Fruit fly (Drosophila melanogaster) whole organism, prepupa: ENCODE data around the gene Etl1.

Source experiments
- Blimp-1 ChIP-seq: fragments of 200-800 bp; sonication (Bioruptor generic); optimal IDR thresholded peaks from 3 replicates; lab custom pipeline; 2017; ENCODE audit warnings: missing biosample characterization, missing genetic modification characterization, mild to moderate bottlenecking, moderate library complexity, missing genetic modification reagents
- CG11294 ChIP-seq: fragments of 200-800 bp; sonication (Bioruptor generic); IDR thresholded peaks from 2 replicates; pipeline ENCODE4 v1.3.6; 2022; ENCODE audit warnings: missing biosample characterization, missing genetic modification characterization
- CG11762 ChIP-seq: fragments of 200-800 bp; sonication (Bioruptor generic); optimal IDR thresholded peaks from 3 replicates; lab custom pipeline; 2016; ENCODE audit warnings: missing biosample characterization, missing genetic modification characterization; ENCODE audit not compliant: insufficient read depth
- CG15336 ChIP-seq: fragments of 200-800 bp; sonication (Bioruptor generic); IDR thresholded peaks from 2 replicates; pipeline ENCODE4 v1.3.6; 2022; ENCODE audit warnings: missing biosample characterization, missing genetic modification characterization
- CG1621 ChIP-seq: fragments of 200-800 bp; sonication (Bioruptor generic); optimal IDR thresholded peaks from 3 replicates; lab custom pipeline; 2018; ENCODE audit warnings: missing biosample characterization, mild to moderate bottlenecking, missing genetic modification characterization
- CG16779 ChIP-seq: fragments of 200-800 bp; sonication (Bioruptor generic); optimal IDR thresholded peaks from 3 replicates; lab custom pipeline; 2017; ENCODE audit warnings: missing biosample characterization, mild to moderate bottlenecking, missing genetic modification characterization
- CG3032 ChIP-seq: fragments of 200-800 bp; optimal IDR thresholded peaks from 2 replicates; lab custom pipeline; 2019; ENCODE audit warnings: missing biosample characterization, mild to moderate bottlenecking, missing genetic modification characterization, moderate library complexity
- CG31627 ChIP-seq: fragments of 200-800 bp; sonication (Bioruptor generic); optimal IDR thresholded peaks from 3 replicates; lab custom pipeline; 2016; ENCODE audit warnings: missing biosample characterization, missing genetic modification characterization
- CG32006 ChIP-seq: fragments of 200-800 bp; sonication (Bioruptor generic); optimal IDR thresholded peaks from 3 replicates; lab custom pipeline; 2017; ENCODE audit warnings: missing biosample characterization, mild to moderate bottlenecking, missing genetic modification characterization
- CG34406 ChIP-seq: fragments of 200-800 bp; sonication (Bioruptor generic); optimal IDR thresholded peaks from 3 replicates; lab custom pipeline; 2016; ENCODE audit warnings: missing biosample characterization, missing genetic modification characterization
- CG4318 ChIP-seq: fragments of 200-800 bp; sonication (Bioruptor generic); optimal IDR thresholded peaks from 3 replicates; lab custom pipeline; 2017; ENCODE audit warnings: missing biosample characterization, mild to moderate bottlenecking, missing genetic modification characterization
- CG6163 ChIP-seq: fragments of 200-800 bp; sonication (Bioruptor generic); IDR thresholded peaks from 3 replicates; pipeline ENCODE4 v1.3.6; 2022; ENCODE audit warnings: missing biosample characterization, missing genetic modification characterization
- CG6276 ChIP-seq: fragments of 200-800 bp; sonication (Bioruptor generic); optimal IDR thresholded peaks from 2 replicates; lab custom pipeline; 2017; ENCODE audit warnings: missing biosample characterization, mild to moderate bottlenecking, missing genetic modification characterization
- CG6792 ChIP-seq: fragments of 200-800 bp; sonication (Bioruptor generic); optimal IDR thresholded peaks from 3 replicates; lab custom pipeline; 2016; ENCODE audit warnings: missing biosample characterization, missing genetic modification characterization
- CG6808 ChIP-seq: fragments of 200-800 bp; sonication (Bioruptor generic); optimal IDR thresholded peaks from 3 replicates; lab custom pipeline; 2017; ENCODE audit warnings: missing biosample characterization, missing genetic modification characterization, mild to moderate bottlenecking, moderate library complexity, missing genetic modification reagents
- CG6854 ChIP-seq: fragments of 200-800 bp; sonication (Bioruptor generic); optimal IDR thresholded peaks from 2 replicates; lab custom pipeline; 2017; ENCODE audit warnings: missing biosample characterization, mild to moderate bottlenecking, missing genetic modification characterization
- CG7368 ChIP-seq: fragments of 200-800 bp; sonication (Bioruptor generic); optimal IDR thresholded peaks from 3 replicates; lab custom pipeline; 2016; ENCODE audit warnings: missing biosample characterization, missing genetic modification characterization
- CG8119 ChIP-seq: fragments of 200-800 bp; sonication (Bioruptor generic); IDR thresholded peaks from 3 replicates; pipeline ENCODE4 v1.3.6; 2022; ENCODE audit warnings: missing biosample characterization, missing genetic modification characterization
- CG9139 ChIP-seq: fragments of 200-800 bp; sonication (Bioruptor generic); optimal IDR thresholded peaks from 3 replicates; lab custom pipeline; 2017; ENCODE audit warnings: missing biosample characterization, mild to moderate bottlenecking, missing genetic modification characterization
- Eip78C ChIP-seq: fragments of 200-800 bp; sonication (Bioruptor generic); peaks from one replicate; lab custom pipeline; 2016; ENCODE audit warnings: missing biosample characterization, missing genetic modification characterization
- Eip93F ChIP-seq: fragments of 200-800 bp; sonication (Bioruptor generic); optimal IDR thresholded peaks from 2 replicates; lab custom pipeline; 2016; ENCODE audit warnings: missing biosample characterization, mild to moderate bottlenecking, missing genetic modification characterization
- Ets96B ChIP-seq: fragments of 200-800 bp; optimal IDR thresholded peaks from 2 replicates; lab custom pipeline; 2019; ENCODE audit warnings: missing biosample characterization, mild to moderate bottlenecking, missing genetic modification characterization, moderate library complexity
- Hr38 ChIP-seq: sonication (Bioruptor generic); optimal IDR thresholded peaks from 2 replicates; lab custom pipeline; 2016; ENCODE audit warnings: missing biosample characterization, missing genetic modification characterization
- Hr39 ChIP-seq: fragments of 200-800 bp; sonication (Bioruptor generic); optimal IDR thresholded peaks from 2 replicates; lab custom pipeline; 2016; ENCODE audit warnings: missing biosample characterization, missing genetic modification characterization
- Hr4 ChIP-seq: fragments of 200-800 bp; sonication (Bioruptor generic); optimal IDR thresholded peaks from 3 replicates; lab custom pipeline; 2016; ENCODE audit warnings: missing biosample characterization, missing genetic modification characterization
- Met ChIP-seq: fragments of 200-800 bp; sonication (Bioruptor generic); optimal IDR thresholded peaks from 3 replicates; lab custom pipeline; 2016; ENCODE audit warnings: missing biosample characterization, missing genetic modification characterization
- Smox ChIP-seq: fragments of 200-800 bp; sonication (Bioruptor generic); optimal IDR thresholded peaks from 3 replicates; lab custom pipeline; 2016; ENCODE audit warnings: missing biosample characterization, missing genetic modification characterization
- Sox102F ChIP-seq: fragments of 200-800 bp; sonication (Bioruptor generic); optimal IDR thresholded peaks from 2 replicates; lab custom pipeline; 2016; ENCODE audit warnings: missing biosample characterization, mild to moderate bottlenecking, missing genetic modification characterization
- Sox14 ChIP-seq: fragments of 200-800 bp; sonication (Bioruptor generic); optimal IDR thresholded peaks from 3 replicates; lab custom pipeline; 2016; ENCODE audit warnings: missing biosample characterization, missing genetic modification characterization
- Sox15 ChIP-seq: fragments of 200-800 bp; sonication (Bioruptor generic); optimal IDR thresholded peaks from 3 replicates; lab custom pipeline; 2016; ENCODE audit warnings: missing biosample characterization, missing genetic modification characterization
- achi ChIP-seq: fragments of 200-800 bp; sonication (Bioruptor generic); optimal IDR thresholded peaks from 3 replicates; lab custom pipeline; 2016; ENCODE audit warnings: missing biosample characterization, missing genetic modification characterization
- acj6 ChIP-seq: fragments of 200-800 bp; sonication (Bioruptor generic); optimal IDR thresholded peaks from 3 replicates; lab custom pipeline; 2016; ENCODE audit warnings: missing biosample characterization, missing genetic modification characterization
- dsx ChIP-seq: fragments of 200-800 bp; optimal IDR thresholded peaks from 3 replicates; lab custom pipeline; 2019; ENCODE audit warnings: missing biosample characterization, mild to moderate bottlenecking, missing genetic modification characterization, moderate library complexity; ENCODE audit not compliant: poor library complexity, severe bottlenecking
- eg ChIP-seq: fragments of 200-800 bp; sonication (Bioruptor generic); IDR thresholded peaks from 3 replicates; pipeline ENCODE4 v1.3.6; 2022; ENCODE audit warnings: missing biosample characterization, missing genetic modification characterization
- esn ChIP-seq: fragments of 200-800 bp; sonication (Bioruptor generic); optimal IDR thresholded peaks from 2 replicates; lab custom pipeline; 2016; ENCODE audit warnings: missing biosample characterization, mild to moderate bottlenecking, missing genetic modification characterization, moderate library complexity
- fd59A ChIP-seq: fragments of 200-800 bp; sonication (Bioruptor generic); optimal IDR thresholded peaks from 2 replicates; lab custom pipeline; 2017; ENCODE audit warnings: missing biosample characterization, mild to moderate bottlenecking, missing genetic modification characterization, missing genetic modification reagents
- fd85E ChIP-seq: fragments of 200-800 bp; sonication (Bioruptor generic); optimal IDR thresholded peaks from 3 replicates; lab custom pipeline; 2016; ENCODE audit warnings: missing biosample characterization, missing genetic modification characterization
- fkh ChIP-seq: fragments of 200-800 bp; sonication (Bioruptor generic); optimal IDR thresholded peaks from 3 replicates; lab custom pipeline; 2017; ENCODE audit warnings: missing biosample characterization, mild to moderate bottlenecking, missing genetic modification characterization, moderate library complexity
- lz ChIP-seq: fragments of 200-800 bp; sonication (Bioruptor generic); optimal IDR thresholded peaks from 3 replicates; lab custom pipeline; 2016; ENCODE audit warnings: missing biosample characterization, missing genetic modification characterization
- pdm3 ChIP-seq: fragments of 200-800 bp; sonication (Bioruptor generic); optimal IDR thresholded peaks from 3 replicates; lab custom pipeline; 2016; ENCODE audit warnings: missing biosample characterization, missing genetic modification characterization
- spab ChIP-seq: fragments of 200-800 bp; sonication (Bioruptor generic); optimal IDR thresholded peaks from 2 replicates; lab custom pipeline; 2017; ENCODE audit warnings: missing biosample characterization, mild to moderate bottlenecking, missing genetic modification characterization, missing genetic modification reagents
- ss ChIP-seq, 2 experiments: fragments of 200-800 bp; sonication (Bioruptor generic); optimal IDR thresholded peaks; 2 replicates in 1 of 2; 3 replicates in 1 of 2; lab custom pipeline; 2017 to 2018; ENCODE audit warnings: mild to moderate bottlenecking in 2 of 2, missing biosample characterization in 2 of 2, missing genetic modification characterization in 2 of 2, moderate library complexity in 1 of 2
- svp ChIP-seq: fragments of 200-800 bp; sonication (Bioruptor generic); peaks from one replicate; lab custom pipeline; 2016; ENCODE audit warnings: missing biosample characterization, missing genetic modification characterization
- topi ChIP-seq: fragments of 200-800 bp; sonication (Bioruptor generic); optimal IDR thresholded peaks from 3 replicates; lab custom pipeline; 2016; ENCODE audit warnings: missing biosample characterization, missing genetic modification characterization
- vri ChIP-seq: fragments of 200-800 bp; sonication (Bioruptor generic); optimal IDR thresholded peaks from 3 replicates; lab custom pipeline; 2016; ENCODE audit warnings: missing biosample characterization, mild to moderate bottlenecking, missing genetic modification characterization

Etl1 gene

DNA sequence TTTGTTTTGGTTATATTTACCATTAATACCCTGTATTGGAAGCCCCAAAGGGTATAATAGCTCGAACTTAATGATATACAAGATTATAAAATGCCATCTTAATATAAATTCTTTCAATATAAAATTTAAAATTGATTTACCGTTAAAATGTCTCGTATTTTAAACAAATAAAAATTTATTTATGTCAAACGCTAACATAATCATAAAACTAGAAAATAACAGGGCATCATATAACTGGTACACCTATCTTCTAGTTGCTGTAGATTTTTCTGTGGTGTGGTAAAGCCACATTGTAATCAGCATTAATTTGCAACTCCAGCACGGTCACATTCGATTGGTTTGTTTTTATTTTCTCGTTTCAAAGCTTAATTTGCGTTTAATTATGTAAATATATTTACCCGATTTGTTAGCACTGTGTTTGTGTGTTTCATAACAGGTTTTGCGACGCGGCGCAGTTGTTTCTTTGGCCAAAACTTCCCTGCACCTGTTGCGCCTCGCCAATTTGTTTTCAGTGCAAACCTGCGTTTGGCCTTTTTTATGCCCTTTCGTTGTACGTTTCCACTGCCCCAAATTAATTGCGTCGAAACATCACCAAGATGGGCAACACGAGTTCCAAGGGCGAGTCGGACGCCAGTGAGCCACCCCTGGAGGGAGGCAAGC is 44.7 kb upstream of the Etl1 start, which contains the start of the genes CG4658 and CG5846 (continued):
- peak; percentile 95 for TF ChIP-seq pdm3 (GFP tag; lab: Kevin White, UChicago)
- TF ChIP-seq Sox14 (GFP tag; lab: Kevin White, UChicago): peak; percentile 93
- peak; percentile 86 for TF ChIP-seq Sox15
- TF ChIP-seq Sox102F (GFP tag; lab: Kevin White, UChicago): peak; percentile 90
- TF ChIP-seq CG16779: no peak
- TF ChIP-seq CG31627 (GFP tag; lab: Kevin White, UChicago): peak; percentile 93
- peak; percentile 95 for TF ChIP-seq Ets96B (tag; lab: Kevin White, UChicago)
- TF ChIP-seq CG34406 (GFP tag; lab: Kevin White, UChicago): peak; percentile 95
- TF ChIP-seq topi (GFP tag; lab: Kevin White, UChicago): peak; percentile 92
- TF ChIP-seq svp (GFP tag; lab: Kevin White, UChicago): peak; percentile 95
- TF ChIP-seq esn: peak; percentile 97
- TF ChIP-seq CG6276: no peak
- peak; percentile 95 for TF ChIP-seq CG8119

DNA sequence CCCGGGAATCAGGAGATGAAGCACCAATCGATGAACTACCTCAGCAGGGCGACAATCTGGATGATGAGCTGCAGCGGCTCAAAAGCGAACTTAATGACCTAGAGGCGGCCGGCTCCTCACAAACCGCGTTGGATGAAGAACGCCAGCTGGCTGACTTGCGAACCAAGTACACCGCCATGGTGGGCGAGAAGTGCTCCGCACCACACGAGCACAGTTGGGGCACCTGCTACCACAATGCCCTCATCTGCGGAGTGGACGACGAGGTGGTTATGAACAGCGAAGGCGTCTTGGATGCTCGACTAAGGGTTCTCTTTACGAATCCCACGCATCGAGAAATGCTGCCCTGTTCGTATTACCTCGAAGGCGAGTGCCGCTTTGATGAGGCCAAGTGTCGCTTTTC is 42.3 kb upstream of the Etl1 start:
- TF ChIP-seq Met (no peak), fd85E (no peak), Hr4 (GFP tag; lab: Kevin White, UChicago) (no peak), dsx (GFP tag; lab: Kevin White, UChicago) (no peak), Eip78C (GFP tag; lab: Kevin White, UChicago) (no peak), eg (no peak), CG1621 (tag; lab: Kevin White, UChicago) (no peak), Hr39 (GFP tag; lab: Kevin White, UChicago) (no peak), Sox15 (no peak), fkh (GFP tag; lab: Kevin White, UChicago) (no peak), pdm3 (GFP tag; lab: Kevin White, UChicago) (no peak), fd59A (GFP tag; lab: Kevin White, UChicago) (no peak), CG9139 (GFP tag; lab: Kevin White, UChicago) (no peak), vri (GFP tag; lab: Kevin White, UChicago) (no peak), CG3032 (tag; lab: Kevin White, UChicago) (no peak)

DNA sequence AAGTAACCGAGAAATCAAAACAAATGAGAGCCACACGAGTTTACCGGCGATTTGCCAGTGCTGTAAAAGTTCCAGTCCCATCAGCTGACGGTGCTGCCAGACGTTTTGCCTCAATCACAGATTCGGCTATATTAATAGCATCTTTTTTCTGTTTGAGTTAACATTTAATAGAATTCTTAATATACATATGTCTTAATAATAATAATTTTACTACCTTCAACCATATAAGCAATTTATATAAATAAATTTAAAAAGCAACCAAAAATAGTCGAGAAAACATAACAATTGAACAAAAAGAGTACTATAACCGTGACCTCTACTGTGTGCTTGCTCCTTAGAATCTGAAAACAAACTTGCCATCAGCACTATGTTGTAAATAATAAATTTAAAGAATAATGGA is 41.7 kb upstream of the Etl1 start, which contains the start of the genes CG13126 and CG4709:
Gene CG13126 (minus strand): TSS at position 63 of the 400 bp plus-strand sequence.
Gene CG4709 (plus strand): TSS at position 207 of the 400 bp plus-strand sequence.
- peak; percentile 85 for TF ChIP-seq spab (GFP tag; lab: Kevin White, UChicago)
- peak; percentile 88 for TF ChIP-seq CG7368 (GFP tag; lab: Kevin White, UChicago)
- TF ChIP-seq CG11762: peak; percentile 86
- peak; percentile 92 for TF ChIP-seq svp (GFP tag; lab: Kevin White, UChicago)
- TF ChIP-seq CG3032 (tag; lab: Kevin White, UChicago): peak; percentile 96
- TF ChIP-seq lz (GFP tag; lab: Kevin White, UChicago): peak; percentile 74
- TF ChIP-seq Smox: peak; percentile 86
- TF ChIP-seq CG6854 (GFP tag; lab: Kevin White, UChicago): peak; percentile 79
- TF ChIP-seq CG6808 (GFP tag; lab: Kevin White, UChicago): peak; percentile 87
- peak; percentile 83 for TF ChIP-seq Met
- peak; percentile 90 for TF ChIP-seq esn
- TF ChIP-seq vri (GFP tag; lab: Kevin White, UChicago): peak; percentile 87
- TF ChIP-seq CG11294: peak; percentile 82
- TF ChIP-seq CG32006 (GFP tag; lab: Kevin White, UChicago): peak; percentile 90
- TF ChIP-seq Eip78C (GFP tag; lab: Kevin White, UChicago): peak; percentile 96
- peak; percentile 80 for TF ChIP-seq CG16779
- TF ChIP-seq CG6163 (GFP tag; lab: Robert Waterston, UW): peak; percentile 90
- TF ChIP-seq CG8119: peak; percentile 94
- TF ChIP-seq CG31627 (GFP tag; lab: Kevin White, UChicago): peak; percentile 65
- TF ChIP-seq CG4318: no peak
- TF ChIP-seq Eip93F (GFP tag; lab: Kevin White, UChicago): peak; percentile 65
- peak; percentile 86 for TF ChIP-seq CG6792 (GFP tag; lab: Kevin White, UChicago)
- peak; percentile 94 for TF ChIP-seq eg
- peak; percentile 81 for TF ChIP-seq Hr4 (GFP tag; lab: Kevin White, UChicago)
- no peak for TF ChIP-seq Hr38 (GFP tag; lab: Kevin White, UChicago)
- peak; percentile 83 for TF ChIP-seq pdm3 (GFP tag; lab: Kevin White, UChicago)
- peak; percentile 85 for TF ChIP-seq Sox102F (GFP tag; lab: Kevin White, UChicago)
- TF ChIP-seq acj6 (GFP tag; lab: Kevin White, UChicago): peak; percentile 93
- TF ChIP-seq achi (GFP tag; lab: Kevin White, UChicago): peak; percentile 90
- peak; percentile 74 for TF ChIP-seq Sox14 (GFP tag; lab: Kevin White, UChicago)
- TF ChIP-seq CG15336 (GFP tag; lab: Robert Waterston, UW): peak; percentile 94
- peak; percentile 79 for TF ChIP-seq Blimp-1 (GFP tag; lab: Kevin White, UChicago)
- TF ChIP-seq ss (GFP tag; optimal IDR thresholded peaks at IDR 0.05; lab: Kevin White, UChicago): peak; percentile 86 to 89
- TF ChIP-seq Sox15: peak; percentile 59
